Fruit fly (Drosophila melanogaster): Measurements from ENCODE around the gene CG9921.

CG9921 gene

dm6 chrX:16296423-16297292 is 36.7 kb downstream of the CG9921 start, which contains the start of gene CG3632 (continued):
- peak; percentile 67 for TF ChIP-seq CG17912 (GFP tag; optimal IDR thresholded peaks at IDR 0.05)
- TF ChIP-seq CG5245 (GFP tag; optimal IDR thresholded peaks at IDR 0.05): no peak
- no peak for TF ChIP-seq sim (GFP tag; IDR thresholded peaks at IDR 0.05)
- no peak for TF ChIP-seq CG4730 (GFP tag; IDR thresholded peaks at IDR 0.05)
- TF ChIP-seq croc (GFP tag; conservative IDR thresholded peaks at IDR 0.05): no peak
- peak; percentile 74; the same call in 1 of the 2 replicates for TF ChIP-seq CG42726 (GFP tag; IDR thresholded peaks at IDR 0.05; ENCODE audit: partially characterized antibody)
- peak; percentile 2 for TF ChIP-seq CG13775 (GFP tag; optimal IDR thresholded peaks at IDR 0.05)
- TF ChIP-seq ems (GFP tag; optimal IDR thresholded peaks at IDR 0.05): peak; percentile 31
- TF ChIP-seq CG11085 (GFP tag; IDR thresholded peaks at IDR 0.05): peak; percentile 38; the same call in 1 of the 2 replicates
- peak; percentile 82 for TF ChIP-seq CG13287 (GFP tag; IDR thresholded peaks at IDR 0.05; ENCODE audit: partially characterized antibody)
- TF ChIP-seq CG4617 (GFP tag; optimal IDR thresholded peaks at IDR 0.05; ENCODE audit: borderline replicate concordance): peak; percentile 71
- peak; percentile 85 for TF ChIP-seq cg (GFP tag; optimal IDR thresholded peaks at IDR 0.05)
- no peak for TF ChIP-seq CG8944 (GFP tag; optimal IDR thresholded peaks at IDR 0.05)
- TF ChIP-seq Med (GFP tag): peak; percentile 95
- no peak for TF ChIP-seq org-1 (GFP tag; optimal IDR thresholded peaks at IDR 0.05)
- no peak for TF ChIP-seq Usf (GFP tag; optimal IDR thresholded peaks at IDR 0.05)
- TF ChIP-seq mld (GFP tag; IDR thresholded peaks at IDR 0.05; ENCODE audit: partially characterized antibody): peak; percentile 73; the same call in 2 of the 3 replicates
- peak; percentile 19 for TF ChIP-seq jumu (GFP tag; optimal IDR thresholded peaks at IDR 0.05)
- peak; percentile 90; the same call in 1 of the 2 replicates for TF ChIP-seq amos (GFP tag; IDR thresholded peaks at IDR 0.05; ENCODE audit: partially characterized antibody)
- no peak for TF ChIP-seq CG12071 (GFP tag; optimal IDR thresholded peaks at IDR 0.05)
- TF ChIP-seq mirr (GFP tag; optimal IDR thresholded peaks at IDR 0.05): peak; percentile 51
- no peak; the same call in 1 of the 2 replicates for TF ChIP-seq lmd (GFP tag; IDR thresholded peaks at IDR 0.05)
- TF ChIP-seq ken (GFP tag; IDR thresholded peaks at IDR 0.05): peak; percentile 56; the same call in 2 of the 3 replicates
- TF ChIP-seq pb (GFP tag; optimal IDR thresholded peaks at IDR 0.05): no peak
- peak; percentile 82 for TF ChIP-seq CG16813 (GFP tag; IDR thresholded peaks at IDR 0.05; ENCODE audit: partially characterized antibody)
- TF ChIP-seq CG34376 (GFP tag; optimal IDR thresholded peaks at IDR 0.05): peak; percentile 37
- no peak for TF ChIP-seq CG17359 (tag; optimal IDR thresholded peaks at IDR 0.05)
- peak; percentile 6 for TF ChIP-seq CG12942 (GFP tag; optimal IDR thresholded peaks at IDR 0.05)
- no peak for TF ChIP-seq CG14014 (GFP tag; IDR thresholded peaks at IDR 0.05)
- peak; percentile 32 for TF ChIP-seq pho (GFP tag; optimal IDR thresholded peaks at IDR 0.05)
- TF ChIP-seq CG9932 (GFP tag; IDR thresholded peaks at IDR 0.05): peak; percentile 86
- TF ChIP-seq hb (GFP tag; IDR thresholded peaks at IDR 0.05; ENCODE audit: partially characterized antibody): peak; percentile 85
- TF ChIP-seq CG18011 (GFP tag; optimal IDR thresholded peaks at IDR 0.05): no peak
- TF ChIP-seq CG10209 (GFP tag; optimal IDR thresholded peaks at IDR 0.05): peak; percentile 2
- TF ChIP-seq vvl (GFP tag; IDR thresholded peaks at IDR 0.05): peak; percentile 73
- 0 out of 2 replicates have a peak, but pooled peaks have one; percentile 20 for TF ChIP-seq CG10366 (GFP tag; IDR thresholded peaks at IDR 0.05)
- peak; percentile 29 for TF ChIP-seq Pdp1 (GFP tag; optimal IDR thresholded peaks at IDR 0.05)
- no peak for TF ChIP-seq CG17612 (GFP tag; IDR thresholded peaks at IDR 0.05)
- TF ChIP-seq CG10147 (GFP tag; optimal IDR thresholded peaks at IDR 0.05): no peak
- TF ChIP-seq ssp (GFP tag; IDR thresholded peaks at IDR 0.05): peak; percentile 30; the same call in 1 of the 2 replicates
- no peak for TF ChIP-seq HLH3B (GFP tag; IDR thresholded peaks at IDR 0.05)
- no peak for TF ChIP-seq tll (GFP tag; optimal IDR thresholded peaks at IDR 0.05)
- peak; percentile 18 for TF ChIP-seq CG11398 (GFP tag; optimal IDR thresholded peaks at IDR 0.05)
- no peak for TF ChIP-seq jing (GFP tag; optimal IDR thresholded peaks at IDR 0.05)
- TF ChIP-seq CG2202 (tag; optimal IDR thresholded peaks at IDR 0.05): no peak
- TF ChIP-seq onecut (GFP tag; IDR thresholded peaks at IDR 0.05): no peak
- no peak for TF ChIP-seq insv (GFP tag; optimal IDR thresholded peaks at IDR 0.05)
- peak; percentile 49 for TF ChIP-seq ERR (GFP tag; optimal IDR thresholded peaks at IDR 0.05)
